Worm (Caenorhabditis elegans) whole organism, late embryonic: ENCODE measurements around the gene H40L08.3.

Experiments used
- C08G9.2 ChIP-seq: sonication (generic microtip); optimal IDR thresholded peaks from 2 replicates; lab custom pipeline; 2016; ENCODE audit warnings: mild to moderate bottlenecking, missing genetic modification characterization, moderate library complexity, missing compliant biosample characterization
- K02D7.2 ChIP-seq: sonication (generic microtip); optimal IDR thresholded peaks from 2 replicates; lab custom pipeline; 2017; ENCODE audit warnings: mild to moderate bottlenecking, missing genetic modification characterization, missing compliant biosample characterization
- ama-1 ChIP-seq: fragments of 150-350 bp; optimal IDR thresholded peaks from 2 replicates; lab custom pipeline; 2014
- ets-4 ChIP-seq: sonication (generic microtip); optimal IDR thresholded peaks from 2 replicates; lab custom pipeline; 2016; ENCODE audit warnings: missing genetic modification characterization, missing compliant biosample characterization
- hlh-30 ChIP-seq: sonication (generic microtip); optimal IDR thresholded peaks from 2 replicates; lab custom pipeline; 2017; ENCODE audit warnings: antibody characterized with exemption, missing genetic modification characterization, missing compliant biosample characterization; ENCODE audit not compliant: insufficient read depth
- nhr-11 ChIP-seq: fragments of 150-350 bp; optimal IDR thresholded peaks from 2 replicates; lab custom pipeline; 2014; ENCODE audit warnings: missing biosample characterization, missing genetic modification characterization
- pax-1 ChIP-seq: fragments of 150-350 bp; optimal IDR thresholded peaks from 2 replicates; lab custom pipeline; 2014; ENCODE audit warnings: missing biosample characterization, missing genetic modification characterization
- pqm-1 ChIP-seq: sonication (generic microtip); optimal IDR thresholded peaks from 2 replicates; lab custom pipeline; 2016; ENCODE audit warnings: missing genetic modification characterization, missing compliant biosample characterization
- tbx-2 ChIP-seq: sonication (generic microtip); optimal IDR thresholded peaks from 2 replicates; lab custom pipeline; 2016; ENCODE audit warnings: missing genetic modification characterization, missing compliant biosample characterization
- unc-3 ChIP-seq, 2 experiments: fragments of 200-800 bp in 1 of 2; sonication (Bioruptor generic) in 1 of 2; sonication (generic microtip) in 1 of 2; conservative IDR thresholded peaks in 1 of 2; optimal IDR thresholded peaks in 1 of 2; 2 replicates each; pipeline versions ENCODE4 v1.3.6 to Lab custom; 2016 to 2022; ENCODE audit warnings: missing compliant biosample characterization in 2 of 2, missing genetic modification characterization in 2 of 2, missing genetic modification reagents in 1 of 2

DNA sequence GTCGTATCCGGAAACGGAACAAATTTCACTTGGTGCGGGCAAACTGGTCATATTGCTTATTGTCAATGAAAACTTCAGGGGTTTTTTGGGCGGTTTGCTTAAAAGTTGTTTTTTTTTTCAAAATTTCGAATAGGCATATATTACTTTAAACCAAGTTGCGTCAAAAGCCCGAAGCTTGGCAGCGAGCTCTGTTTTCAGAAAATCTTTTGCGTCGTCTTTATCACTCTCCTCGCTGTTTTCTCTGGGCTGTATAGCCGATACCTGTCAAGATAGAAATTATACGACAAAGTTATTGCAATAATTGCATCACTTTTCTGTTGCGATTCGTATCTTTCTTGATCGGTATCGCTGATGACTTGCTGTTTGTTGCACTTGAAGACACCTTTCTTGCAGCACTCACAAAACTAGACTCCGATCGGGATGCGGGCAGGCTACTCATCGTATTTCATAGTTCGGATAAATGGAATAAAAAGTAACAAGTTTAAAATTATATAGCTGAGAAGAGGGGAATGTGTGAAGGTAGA, at the start of gene H40L08.3, which contains the start of gene H40L08.9:
- no peak for TF ChIP-seq hlh-30 (tag; lab: Kevin White, UChicago)
- no peak for TF ChIP-seq C08G9.2 (tag; lab: Kevin White, UChicago)
- no peak for TF ChIP-seq tbx-2 (tag; lab: Kevin White, UChicago)
- TF ChIP-seq unc-3 (GFP tag; conservative IDR thresholded peaks at IDR 0.05; lab: Robert Waterston, UW), result no peak
- no peak for TF ChIP-seq unc-3 (tag; optimal IDR thresholded peaks at IDR 0.05; lab: Kevin White, UChicago)
- TF ChIP-seq ets-4 (tag; lab: Kevin White, UChicago), result no peak
- no peak for TF ChIP-seq pax-1 (tag; lab: Kevin White, UChicago)
- no peak for TF ChIP-seq pqm-1 (tag; lab: Kevin White, UChicago)
- no peak for TF ChIP-seq K02D7.2 (tag; lab: Kevin White, UChicago)
- TF ChIP-seq nhr-11 (tag; lab: Kevin White, UChicago), result no peak
- TF ChIP-seq ama-1 (lab: Kevin White, UChicago), result no peak
